Fruit fly (Drosophila melanogaster) whole organism, adult: Measurements from ENCODE around the gene CG1575.

Source experiments
- CG7101 ChIP-seq: fragments of 200-800 bp; sonication (Bioruptor generic); optimal IDR thresholded peaks from 2 replicates; lab custom pipeline; 2018; ENCODE audit warnings: missing biosample characterization, mild to moderate bottlenecking, missing genetic modification characterization, moderate library complexity
- Mnt ChIP-seq: fragments of 200-800 bp; sonication (Bioruptor generic); optimal IDR thresholded peaks from 2 replicates; lab custom pipeline; 2016; ENCODE audit warnings: missing biosample characterization, mild to moderate bottlenecking, missing genetic modification characterization
- bab1 ChIP-seq: fragments of 200-800 bp; sonication (Bioruptor generic); optimal IDR thresholded peaks from 3 replicates; lab custom pipeline; 2019; ENCODE audit warnings: missing biosample characterization, mild to moderate bottlenecking, missing genetic modification characterization, moderate library complexity
- kay ChIP-seq: fragments of 200-800 bp; sonication (Bioruptor generic); peaks from one replicate; lab custom pipeline; 2016; ENCODE audit warnings: missing biosample characterization, missing genetic modification characterization, borderline replicate concordance
- toe ChIP-seq: fragments of 200-800 bp; sonication (Bioruptor generic); optimal IDR thresholded peaks from 2 replicates; lab custom pipeline; 2016; ENCODE audit warnings: missing biosample characterization, missing genetic modification characterization

dm6 chrX:8115717-8116311 is 998 bp upstream of the CG1575 start, which contains the start of gene Gclc:
- no peak for TF ChIP-seq bab1 (GFP tag; lab: Kevin White, UChicago)
- no peak for TF ChIP-seq toe
- TF ChIP-seq kay: no peak
- TF ChIP-seq Mnt: peak; percentile 96
- TF ChIP-seq CG7101 (tag; lab: Kevin White, UChicago): no peak
